Worm (Caenorhabditis elegans): ENCODE measurements around the gene vps-18.

ce11 chrII:4507669-4508068, 46.7 kb downstream of the vps-18 start:
- no peak for TF ChIP-seq zag-1 (tag; optimal IDR thresholded peaks at IDR 0.05)
- no peak for TF ChIP-seq nhr-12 (tag; optimal IDR thresholded peaks at IDR 0.05)
- TF ChIP-seq unc-55 (GFP tag; optimal IDR thresholded peaks at IDR 0.05) = no peak

Measured in whole organism, L2 larva.